Fruit fly (Drosophila melanogaster): ENCODE results near the gene Pglym87.

Pglym87 gene

DNA sequence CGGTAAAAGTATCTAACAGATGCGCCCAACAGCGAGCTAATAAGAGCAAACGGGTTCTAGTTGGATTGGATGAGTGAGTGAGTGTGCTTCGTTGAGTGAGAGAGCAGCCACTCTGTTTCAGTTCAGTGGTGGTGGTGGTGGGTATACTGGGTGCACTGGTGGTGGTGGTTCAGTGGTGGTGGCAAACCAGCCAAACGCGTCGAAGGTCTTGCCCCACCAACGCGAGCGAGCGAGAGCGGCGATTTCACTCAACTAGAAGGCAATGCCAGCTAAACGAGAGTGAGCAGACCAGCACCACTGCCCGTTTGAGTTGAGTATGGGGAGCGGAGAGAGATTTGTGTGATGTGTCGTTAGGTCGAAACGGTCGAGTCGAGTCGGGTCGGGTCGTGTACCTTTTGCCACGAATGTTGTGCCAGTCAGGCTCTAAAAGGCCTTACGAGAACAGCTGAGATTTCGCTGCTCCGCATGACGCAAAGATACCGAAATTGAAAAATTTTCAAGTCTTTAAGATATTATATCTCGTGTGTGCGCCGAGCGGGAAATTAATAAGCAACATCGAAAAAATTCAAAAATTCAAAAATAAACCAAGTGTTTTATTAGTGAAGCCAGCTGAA lies 48.3 kb upstream of the Pglym87 start (continued):
- TF ChIP-seq tx (GFP tag; optimal IDR thresholded peaks at IDR 0.05) = no peak
- TF ChIP-seq CG4360 (GFP tag; IDR thresholded peaks at IDR 0.05) = no peak
- no peak for TF ChIP-seq CG10565 (GFP tag; optimal IDR thresholded peaks at IDR 0.05)
- no peak for TF ChIP-seq Ssrp (tag; optimal IDR thresholded peaks at IDR 0.05)
- TF ChIP-seq onecut (GFP tag; IDR thresholded peaks at IDR 0.05) = no peak
- TF ChIP-seq Nf-YC (tag; optimal IDR thresholded peaks at IDR 0.05) = peak; percentile 98
- no peak for TF ChIP-seq sim (GFP tag; IDR thresholded peaks at IDR 0.05)
- no peak for TF ChIP-seq CG5953 (GFP tag; IDR thresholded peaks at IDR 0.05)
- TF ChIP-seq insv (GFP tag; optimal IDR thresholded peaks at IDR 0.05) = peak; percentile 80 to 96
- TF ChIP-seq CG10274 (GFP tag; optimal IDR thresholded peaks at IDR 0.05) = no peak
- TF ChIP-seq Abd-B (GFP tag; optimal IDR thresholded peaks at IDR 0.05) = no peak
- TF ChIP-seq Dfd (GFP tag; optimal IDR thresholded peaks at IDR 0.05) = no peak
- no peak for TF ChIP-seq CG18262 (tag; optimal IDR thresholded peaks at IDR 0.05)
- TF ChIP-seq lbe (GFP tag; optimal IDR thresholded peaks at IDR 0.05) = no peak
- no peak for TF ChIP-seq klu (GFP tag; IDR thresholded peaks at IDR 0.05)
- TF ChIP-seq CG17802 (tag; optimal IDR thresholded peaks at IDR 0.05) = no peak
- no peak for TF ChIP-seq Fer3 (tag; optimal IDR thresholded peaks at IDR 0.05)
- no peak for TF ChIP-seq CG4730 (GFP tag; IDR thresholded peaks at IDR 0.05)
- TF ChIP-seq ttk (GFP tag; IDR thresholded peaks at IDR 0.05) = no peak
- TF ChIP-seq CG7839 (tag; optimal IDR thresholded peaks at IDR 0.05) = no peak
- TF ChIP-seq CG10462 (GFP tag; optimal IDR thresholded peaks at IDR 0.05) = no peak
- peak; percentile 12 for TF ChIP-seq CoRest (tag; optimal IDR thresholded peaks at IDR 0.05)
- no peak for TF ChIP-seq schlank (tag; optimal IDR thresholded peaks at IDR 0.05)
- no peak for TF ChIP-seq Eip74EF (GFP tag; optimal IDR thresholded peaks at IDR 0.05)
- no peak for TF ChIP-seq pita (GFP tag; optimal IDR thresholded peaks at IDR 0.05)
- peak; percentile 48; the same call in 1 of the 2 replicates for TF ChIP-seq Adf1 (GFP tag; IDR thresholded peaks at IDR 0.05)
- no peak for TF ChIP-seq jumu (GFP tag; optimal IDR thresholded peaks at IDR 0.05)
- no peak for TF ChIP-seq CG17361 (GFP tag; IDR thresholded peaks at IDR 0.05)
- no peak for TF ChIP-seq CG1602 (GFP tag; optimal IDR thresholded peaks at IDR 0.05)
- no peak for TF ChIP-seq yki (optimal IDR thresholded peaks at IDR 0.05)
- peak; percentile 52; the same call in 2 of the 3 replicates for TF ChIP-seq CG7963 (GFP tag; IDR thresholded peaks at IDR 0.05; ENCODE audit: partially characterized antibody)
- no peak for TF ChIP-seq CG18764 (GFP tag; optimal IDR thresholded peaks at IDR 0.05)
- TF ChIP-seq btn (GFP tag; optimal IDR thresholded peaks at IDR 0.05) = no peak
- TF ChIP-seq Dp (GFP tag; optimal IDR thresholded peaks at IDR 0.05) = no peak
- no peak for TF ChIP-seq CG12659 (GFP tag; optimal IDR thresholded peaks at IDR 0.05)
- no peak for TF ChIP-seq p53 (GFP tag; optimal IDR thresholded peaks at IDR 0.05)
- no peak for TF ChIP-seq sens-2 (GFP tag; IDR thresholded peaks at IDR 0.05)
- TF ChIP-seq sug (tag; optimal IDR thresholded peaks at IDR 0.05) = peak; percentile 55
- no peak for TF ChIP-seq Xbp1 (GFP tag; optimal IDR thresholded peaks at IDR 0.05)
- TF ChIP-seq CG17612 (GFP tag; IDR thresholded peaks at IDR 0.05) = no peak
- TF ChIP-seq Oli (tag; optimal IDR thresholded peaks at IDR 0.05) = no peak
- TF ChIP-seq CG12071 (GFP tag; optimal IDR thresholded peaks at IDR 0.05) = peak; percentile 66
- peak; percentile 11 for TF ChIP-seq CG17385 (GFP tag; optimal IDR thresholded peaks at IDR 0.05)
- TF ChIP-seq stwl (tag; optimal IDR thresholded peaks at IDR 0.05) = no peak
- TF ChIP-seq CG34376 (GFP tag; optimal IDR thresholded peaks at IDR 0.05) = peak; percentile 22
- no peak for TF ChIP-seq CG17912 (GFP tag; optimal IDR thresholded peaks at IDR 0.05)
- TF ChIP-seq dpn (GFP tag; optimal IDR thresholded peaks at IDR 0.05) = no peak
- TF ChIP-seq run (tag; optimal IDR thresholded peaks at IDR 0.05) = no peak
- peak; percentile 94 for TF ChIP-seq Bgb (GFP tag; IDR thresholded peaks at IDR 0.05; ENCODE audit: partially characterized antibody)
- TF ChIP-seq sisA (GFP tag; IDR thresholded peaks at IDR 0.05) = no peak
- TF ChIP-seq Fer1 (GFP tag; optimal IDR thresholded peaks at IDR 0.05) = no peak
